Fruit fly (Drosophila melanogaster) whole organism, embryonic: ENCODE results near the gene Nep2.

Experiments
- Bdp1 ChIP-seq: fragments of 200-800 bp; sonication (Bioruptor generic); optimal IDR thresholded peaks from 3 replicates; lab custom pipeline; 2016; ENCODE audit warnings: missing biosample characterization, missing genetic modification characterization
- CG10147 ChIP-seq: fragments of 200-800 bp; sonication (Bioruptor generic); optimal IDR thresholded peaks from 2 replicates; lab custom pipeline; 2019; ENCODE audit warnings: missing biosample characterization, mild to moderate bottlenecking, missing genetic modification characterization, moderate library complexity
- CG1024 ChIP-seq: fragments of 200-800 bp; sonication (Bioruptor generic); IDR thresholded peaks from 2 replicates; pipeline ENCODE4 v1.3.6; 2022; ENCODE audit warnings: missing biosample characterization, missing genetic modification characterization
- CG10543 ChIP-seq: fragments of 200-800 bp; sonication (Bioruptor generic); optimal IDR thresholded peaks from 3 replicates; lab custom pipeline; 2017; ENCODE audit warnings: missing biosample characterization, mild to moderate bottlenecking, missing genetic modification characterization, moderate library complexity
- CG12155 ChIP-seq: fragments of 200-800 bp; sonication (Bioruptor generic); optimal IDR thresholded peaks from 3 replicates; lab custom pipeline; 2016; ENCODE audit warnings: missing biosample characterization, missing genetic modification characterization
- CG2712 ChIP-seq: fragments of 200-800 bp; optimal IDR thresholded peaks from 3 replicates; lab custom pipeline; 2019; ENCODE audit warnings: missing biosample characterization, mild to moderate bottlenecking, missing genetic modification characterization, moderate library complexity
- CG30020 ChIP-seq: fragments of 200-800 bp; optimal IDR thresholded peaks from 2 replicates; lab custom pipeline; 2019; ENCODE audit warnings: missing biosample characterization, mild to moderate bottlenecking, missing genetic modification characterization, moderate library complexity
- CG3163 ChIP-seq: fragments of 200-800 bp; sonication (Bioruptor generic); optimal IDR thresholded peaks from 3 replicates; lab custom pipeline; 2016; ENCODE audit warnings: missing biosample characterization, missing genetic modification characterization
- CG34224 ChIP-seq: fragments of 200-800 bp; sonication (Bioruptor generic); IDR thresholded peaks from 3 replicates; pipeline ENCODE4 v1.3.6; 2022; ENCODE audit warnings: missing biosample characterization, missing genetic modification characterization; ENCODE audit not compliant: partially characterized antibody
- CG34376 ChIP-seq: fragments of 200-800 bp; sonication (Bioruptor generic); optimal IDR thresholded peaks from 2 replicates; lab custom pipeline; 2018; ENCODE audit warnings: missing biosample characterization, mild to moderate bottlenecking, missing genetic modification characterization
- CG4424 ChIP-seq: fragments of 200-800 bp; sonication (Bioruptor generic); optimal IDR thresholded peaks from 3 replicates; lab custom pipeline; 2016; ENCODE audit warnings: missing biosample characterization, missing genetic modification characterization
- CG8478 ChIP-seq: fragments of >200 bp; optimal IDR thresholded peaks from 2 replicates; lab custom pipeline; 2018
- Deaf1 ChIP-seq: fragments of 200-800 bp; optimal IDR thresholded peaks from 3 replicates; lab custom pipeline; 2019; ENCODE audit warnings: missing biosample characterization, mild to moderate bottlenecking, missing genetic modification characterization, moderate library complexity
- Dref ChIP-seq: fragments of 200-800 bp; sonication (Bioruptor generic); IDR thresholded peaks from 2 replicates; pipeline ENCODE4 v1.3.6; 2022; ENCODE audit warnings: missing biosample characterization, missing genetic modification characterization
- Hr51 ChIP-seq, 2 experiments: fragments of 200-800 bp; sonication (Bioruptor generic); optimal IDR thresholded peaks; 2 replicates in 1 of 2; 3 replicates in 1 of 2; lab custom pipeline; 2016 to 2018; ENCODE audit warnings: missing biosample characterization in 2 of 2, missing genetic modification characterization in 2 of 2, mild to moderate bottlenecking in 1 of 2, moderate library complexity in 1 of 2
- Max ChIP-seq: fragments of 200-800 bp; sonication (Bioruptor generic); optimal IDR thresholded peaks from 2 replicates; lab custom pipeline; 2016; ENCODE audit warnings: missing biosample characterization, mild to moderate bottlenecking, missing genetic modification characterization
- Meics ChIP-seq: fragments of 200-800 bp; sonication (Bioruptor generic); optimal IDR thresholded peaks from 2 replicates; lab custom pipeline; 2017; ENCODE audit warnings: missing biosample characterization, mild to moderate bottlenecking, missing genetic modification characterization
- NC2α ChIP-seq: fragments of 200-800 bp; sonication (Bioruptor generic); optimal IDR thresholded peaks from 2 replicates; lab custom pipeline; 2016; ENCODE audit warnings: missing biosample characterization, missing genetic modification characterization
- Sox102F ChIP-seq: fragments of 200-800 bp; sonication (Bioruptor generic); optimal IDR thresholded peaks from 2 replicates; lab custom pipeline; 2018; ENCODE audit warnings: missing biosample characterization, mild to moderate bottlenecking, missing genetic modification characterization, moderate library complexity
- Stat92E ChIP-seq, 3 experiments: fragments of >200 bp in 2 of 3; fragments of 200-800 bp in 1 of 3; sonication (Bioruptor generic) in 1 of 3; optimal IDR thresholded peaks; 2 replicates each; lab custom pipeline; 2017 to 2019; ENCODE audit warnings: missing biosample characterization in 3 of 3, missing genetic modification characterization in 3 of 3, mild to moderate bottlenecking in 1 of 3, moderate library complexity in 1 of 3
- Vsx1 ChIP-seq: fragments of 200-800 bp; sonication (Bioruptor generic); optimal IDR thresholded peaks from 2 replicates; lab custom pipeline; 2017; ENCODE audit warnings: missing biosample characterization, mild to moderate bottlenecking, missing genetic modification characterization, missing genetic modification reagents
- Xbp1 ChIP-seq: fragments of 200-800 bp; sonication (Bioruptor generic); optimal IDR thresholded peaks from 3 replicates; lab custom pipeline; 2016; ENCODE audit warnings: missing biosample characterization, mild to moderate bottlenecking, missing genetic modification characterization
- YL-1 ChIP-seq: fragments of 200-800 bp; sonication (Bioruptor generic); optimal IDR thresholded peaks from 3 replicates; lab custom pipeline; 2017; ENCODE audit warnings: missing biosample characterization, mild to moderate bottlenecking, missing genetic modification characterization
- amos ChIP-seq: fragments of 200-800 bp; sonication (Bioruptor generic); IDR thresholded peaks from 2 replicates; pipeline ENCODE4 v1.3.6; 2022; ENCODE audit warnings: missing biosample characterization, missing genetic modification characterization; ENCODE audit not compliant: partially characterized antibody
- chm ChIP-seq: fragments of 200-800 bp; sonication (Bioruptor generic); IDR thresholded peaks from 2 replicates; pipeline ENCODE4 v1.3.6; 2022; ENCODE audit warnings: missing biosample characterization, missing genetic modification characterization
- dm ChIP-seq: fragments of 200-800 bp; sonication (Bioruptor generic); optimal IDR thresholded peaks from 3 replicates; lab custom pipeline; 2016; ENCODE audit warnings: missing biosample characterization, missing genetic modification characterization
- dpn ChIP-seq, 2 experiments: fragments of 200-800 bp; sonication (Bioruptor generic); optimal IDR thresholded peaks; 3 replicates each; lab custom pipeline; 2016; ENCODE audit warnings: missing biosample characterization in 2 of 2, missing genetic modification characterization in 2 of 2
- dysf ChIP-seq: fragments of 200-800 bp; sonication (Bioruptor generic); IDR thresholded peaks from 3 replicates; pipeline ENCODE4 v1.3.6; 2022; ENCODE audit warnings: missing biosample characterization, missing genetic modification characterization
- eve ChIP-seq, 2 experiments: fragments of >200 bp; optimal IDR thresholded peaks; 2 replicates each; lab custom pipeline; 2017; ENCODE audit warnings: missing biosample characterization in 2 of 2, missing genetic modification characterization in 2 of 2
- fd96Cb ChIP-seq: fragments of 200-800 bp; sonication (Bioruptor generic); optimal IDR thresholded peaks from 2 replicates; lab custom pipeline; 2018; ENCODE audit warnings: missing biosample characterization, mild to moderate bottlenecking, missing genetic modification characterization, moderate library complexity
- kah ChIP-seq: fragments of 200-800 bp; sonication (Bioruptor generic); optimal IDR thresholded peaks from 2 replicates; lab custom pipeline; 2018; ENCODE audit warnings: missing biosample characterization, mild to moderate bottlenecking, missing genetic modification characterization
- lilli ChIP-seq: fragments of 200-800 bp; sonication (Bioruptor generic); optimal IDR thresholded peaks from 3 replicates; lab custom pipeline; 2016; ENCODE audit warnings: missing biosample characterization, missing genetic modification characterization
- lola ChIP-seq, 3 experiments: fragments of >200 bp in 2 of 3; fragments of 200-800 bp in 1 of 3; sonication (Bioruptor generic) in 1 of 3; optimal IDR thresholded peaks; 2 replicates each; lab custom pipeline; 2017 to 2019; ENCODE audit warnings: missing biosample characterization in 3 of 3, missing genetic modification characterization in 3 of 3, mild to moderate bottlenecking in 1 of 3, moderate library complexity in 1 of 3
- luna ChIP-seq: fragments of 200-800 bp; sonication (Bioruptor generic); optimal IDR thresholded peaks from 2 replicates; lab custom pipeline; 2016; ENCODE audit warnings: missing biosample characterization, missing genetic modification characterization
- nerfin-2 ChIP-seq: fragments of 200-800 bp; sonication (Bioruptor generic); IDR thresholded peaks from 2 replicates; pipeline ENCODE4 v1.3.6; 2022; ENCODE audit warnings: missing biosample characterization, missing genetic modification characterization; ENCODE audit not compliant: partially characterized antibody
- otp ChIP-seq: fragments of 200-800 bp; sonication (Bioruptor generic); IDR thresholded peaks from 3 replicates; pipeline ENCODE4, ENCODE4 v1.3.6; 2022; ENCODE audit warnings: missing biosample characterization, missing genetic modification characterization
- prd ChIP-seq, 3 experiments: fragments of >200 bp in 2 of 3; fragments of 200-800 bp in 1 of 3; sonication (Bioruptor generic) in 1 of 3; optimal IDR thresholded peaks in 2 of 3; IDR thresholded peaks in 1 of 3; 2 replicates in 2 of 3; 3 replicates in 1 of 3; pipeline versions ENCODE4 v1.3.6 to Lab custom; 2017 to 2022; ENCODE audit warnings: missing biosample characterization in 1 of 3, missing genetic modification characterization in 1 of 3
- run ChIP-seq: fragments of 200-800 bp; sonication (Bioruptor generic); optimal IDR thresholded peaks from 3 replicates; lab custom pipeline; 2018; ENCODE audit warnings: missing biosample characterization, mild to moderate bottlenecking, missing genetic modification characterization
- sens ChIP-seq: fragments of 200-800 bp; sonication (Bioruptor generic); peaks from one replicate; lab custom pipeline; 2016; ENCODE audit warnings: missing biosample characterization, missing genetic modification characterization
- sisA ChIP-seq: fragments of 200-800 bp; sonication (Bioruptor generic); IDR thresholded peaks from 2 replicates; pipeline ENCODE4 v1.3.6; 2022; ENCODE audit warnings: missing biosample characterization, missing genetic modification characterization
- sqz ChIP-seq: fragments of 200-800 bp; sonication (Bioruptor generic); optimal IDR thresholded peaks from 3 replicates; lab custom pipeline; 2018; ENCODE audit warnings: missing biosample characterization, mild to moderate bottlenecking, missing genetic modification characterization
- tup ChIP-seq: fragments of 200-800 bp; sonication (Bioruptor generic); optimal IDR thresholded peaks from 2 replicates; lab custom pipeline; 2016; ENCODE audit warnings: missing biosample characterization, mild to moderate bottlenecking, missing genetic modification characterization, moderate library complexity
- vnd ChIP-seq: fragments of 200-800 bp; sonication (Bioruptor generic); IDR thresholded peaks from 3 replicates; pipeline ENCODE4 v1.3.6; 2022; ENCODE audit warnings: missing biosample characterization, missing genetic modification characterization; ENCODE audit not compliant: partially characterized antibody
- wdn ChIP-seq: fragments of 200-800 bp; sonication (Bioruptor generic); IDR thresholded peaks from 2 replicates; pipeline ENCODE4 v1.3.6; 2022; ENCODE audit warnings: missing biosample characterization, missing genetic modification characterization
- wek ChIP-seq: fragments of 200-800 bp; sonication (Bioruptor generic); optimal IDR thresholded peaks from 3 replicates; lab custom pipeline; 2018; ENCODE audit warnings: missing biosample characterization, mild to moderate bottlenecking, missing genetic modification characterization, moderate library complexity

Gene Nep2

DNA sequence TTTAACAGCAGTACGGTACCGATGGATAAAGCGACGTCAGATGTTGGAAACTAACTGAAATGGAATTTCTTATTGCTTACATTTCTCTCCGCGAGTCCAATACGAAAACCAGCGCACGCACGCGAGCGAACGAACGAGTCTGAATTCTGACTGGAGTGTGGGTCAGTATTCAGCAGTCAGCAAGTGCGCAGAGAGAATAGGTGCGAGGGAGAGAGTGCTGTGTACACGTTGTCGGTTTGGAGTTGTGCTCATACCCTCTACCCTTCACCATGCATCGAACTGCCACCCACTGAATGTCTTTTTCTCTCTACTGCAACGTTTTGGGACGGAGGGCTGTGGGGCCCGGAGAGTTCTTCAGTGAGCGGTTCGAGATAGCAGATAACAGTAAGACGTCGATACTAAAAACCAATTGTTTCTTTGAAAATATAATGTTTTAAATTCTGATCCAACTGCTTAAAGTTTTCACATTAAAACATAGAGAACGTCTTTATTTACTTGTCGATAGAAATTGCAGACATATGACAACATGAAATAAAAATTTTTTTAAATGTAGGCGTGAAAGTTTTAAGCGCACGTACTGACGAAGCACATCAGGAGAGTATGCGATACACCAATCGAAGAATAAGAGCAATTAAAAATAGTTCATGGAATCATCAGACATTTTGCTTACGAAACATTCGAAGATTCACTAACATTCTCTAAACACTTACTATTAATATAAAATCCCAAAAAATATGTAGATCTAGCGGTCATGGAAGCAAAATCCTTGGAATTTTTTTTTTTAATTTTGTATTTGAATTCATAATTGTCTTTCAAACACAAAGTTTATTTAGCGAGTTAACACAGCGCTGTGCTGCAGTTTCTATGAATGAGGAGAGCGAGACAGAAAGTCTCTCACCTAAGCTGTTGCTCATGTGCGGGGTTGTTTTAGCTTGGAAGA is 8.1 kb upstream of the Nep2 start (continued):
- TF ChIP-seq dysf (GFP tag; lab: Robert Waterston, UW) (no peak), nerfin-2 (GFP tag; lab: Robert Waterston, UW) (no peak), CG4424 (GFP tag; lab: Kevin White, UChicago) (peak; percentile 93), Max (peak; percentile 62), otp (GFP tag; lab: Robert Waterston, UW) (no peak), Bdp1 (GFP tag; lab: Kevin White, UChicago) (no peak), Sox102F (GFP tag; lab: Kevin White, UChicago) (peak; percentile 81), CG2712 (tag; lab: Kevin White, UChicago) (peak; percentile 80), CG34224 (no peak), kah (GFP tag; lab: Kevin White, UChicago) (peak; percentile 26), CG8478 (lab: Kevin White, UChicago) (no peak), chm (GFP tag; lab: Robert Waterston, UW) (no peak), tup (no peak), luna (no peak), Deaf1 (tag; lab: Kevin White, UChicago) (peak; percentile 78), vnd (GFP tag; lab: Robert Waterston, UW) (no peak), sisA (GFP tag; lab: Robert Waterston, UW) (no peak)
- TF ChIP-seq, all 482 proteins: peak for 272

DNA sequence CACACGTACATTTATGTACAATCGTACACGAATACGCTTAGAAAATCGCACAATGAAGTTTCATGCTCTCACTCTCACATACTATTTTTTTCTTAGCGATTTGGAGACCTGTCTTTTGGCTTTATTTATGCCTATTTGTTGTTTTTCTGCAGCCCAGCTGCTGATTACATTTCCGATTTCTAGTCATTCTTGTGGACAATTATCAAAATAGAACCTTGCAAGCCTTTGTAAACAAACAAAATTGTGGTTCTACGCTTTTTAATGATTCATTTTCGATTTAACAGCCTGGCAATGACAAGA is 7.5 kb upstream of the Nep2 start:
- TF ChIP-seq eve (GFP tag; optimal IDR thresholded peaks at IDR 0.05; lab: Kevin White, UChicago) (peak in 1 of 2 experiments; percentile 90), YL-1 (GFP tag; lab: Kevin White, UChicago) (peak; percentile 19), CG10147 (GFP tag; lab: Kevin White, UChicago) (peak; percentile 11), lilli (no peak), sqz (GFP tag; lab: Kevin White, UChicago) (peak; percentile 70), Vsx1 (GFP tag; lab: Kevin White, UChicago) (peak; percentile 36), NC2α (no peak), Dref (GFP tag; lab: Robert Waterston, UW) (no peak)

- peak in 1 of 3 experiments; percentile 43 for TF ChIP-seq Stat92E (GFP tag; optimal IDR thresholded peaks at IDR 0.05; lab: Kevin White, UChicago)
- TF ChIP-seq CG12155: peak; percentile 8
- no peak for TF ChIP-seq CG30020 (tag; lab: Kevin White, UChicago)
- TF ChIP-seq lola (GFP tag; optimal IDR thresholded peaks at IDR 0.05; lab: Kevin White, UChicago): peak in 1 of 3 experiments; percentile 33
- no peak for TF ChIP-seq Meics (GFP tag; lab: Kevin White, UChicago)
- TF ChIP-seq Xbp1 (GFP tag; lab: Kevin White, UChicago): peak; percentile 7
- no peak for TF ChIP-seq wdn (GFP tag; lab: Robert Waterston, UW)
- TF ChIP-seq fd96Cb: peak; percentile 15
- no peak for TF ChIP-seq CG34376 (GFP tag; lab: Kevin White, UChicago)
- TF ChIP-seq CG10543 (GFP tag; lab: Kevin White, UChicago): no peak
- peak in 1 of 2 experiments; percentile 30 for TF ChIP-seq Hr51 (GFP tag; optimal IDR thresholded peaks at IDR 0.05; lab: Kevin White, UChicago)
- no peak for TF ChIP-seq wek (GFP tag; lab: Kevin White, UChicago)
- no peak for TF ChIP-seq CG3163 (GFP tag; lab: Kevin White, UChicago)
- no peak for TF ChIP-seq run (tag; lab: Kevin White, UChicago)
- TF ChIP-seq amos (GFP tag; lab: Robert Waterston, UW): no peak
- no peak for TF ChIP-seq CG1024
- TF ChIP-seq prd (optimal IDR thresholded peaks at IDR 0.05; lab: Kevin White, UChicago): no peak
- TF ChIP-seq prd (GFP tag; IDR thresholded peaks at IDR 0.05; lab: Robert Waterston, UW): no peak
- TF ChIP-seq sens (GFP tag; lab: Kevin White, UChicago): peak; percentile 78
- TF ChIP-seq dm (GFP tag; lab: Kevin White, UChicago): no peak
- no peak for TF ChIP-seq dpn (GFP tag; optimal IDR thresholded peaks at IDR 0.05; lab: Kevin White, UChicago)
These were observed 7.0 kb upstream of the Nep2 start for dm6 chr3R:4738494-4739191.
